Fruit fly (Drosophila melanogaster): ENCODE results near the gene Ykt6.

DNA sequence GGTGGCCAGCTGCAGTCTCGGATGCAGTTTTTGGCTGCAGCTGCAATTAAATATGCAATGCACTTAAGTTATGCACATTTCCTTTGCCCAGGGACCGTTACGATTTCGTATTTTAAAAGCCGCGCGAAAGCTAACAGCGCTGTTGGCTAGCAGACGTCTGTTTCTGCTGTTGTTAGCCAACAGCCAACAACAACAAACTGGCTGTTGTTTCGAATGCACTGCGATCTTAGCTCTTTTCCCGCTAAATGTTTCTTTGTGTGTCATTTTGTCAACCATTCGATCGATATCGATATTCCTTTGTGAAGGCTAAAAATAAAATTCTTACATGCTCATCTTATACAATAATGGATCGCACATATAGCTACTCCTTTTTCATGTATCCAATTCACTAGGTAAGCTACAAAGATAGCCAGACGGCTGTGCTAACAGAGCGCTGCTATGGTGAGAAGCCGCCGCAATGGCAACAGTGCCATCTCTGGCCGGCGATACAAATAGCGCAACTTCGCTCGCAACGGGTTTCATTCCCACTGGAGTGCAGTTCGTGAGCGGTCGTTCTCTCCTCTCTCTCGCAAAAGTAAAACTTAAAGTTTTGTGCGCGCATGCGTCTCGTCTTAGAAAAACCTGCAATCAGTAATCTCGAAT, 49.1 kb downstream of the Ykt6 start:
- TF ChIP-seq CG8478 (optimal IDR thresholded peaks at IDR 0.05) (no peak), CTCF (optimal IDR thresholded peaks at IDR 0.05) (no peak)

All from S2 (cell line).